Worm (Caenorhabditis elegans): Measurements from ENCODE around the gene glr-1.

glr-1 gene

DNA sequence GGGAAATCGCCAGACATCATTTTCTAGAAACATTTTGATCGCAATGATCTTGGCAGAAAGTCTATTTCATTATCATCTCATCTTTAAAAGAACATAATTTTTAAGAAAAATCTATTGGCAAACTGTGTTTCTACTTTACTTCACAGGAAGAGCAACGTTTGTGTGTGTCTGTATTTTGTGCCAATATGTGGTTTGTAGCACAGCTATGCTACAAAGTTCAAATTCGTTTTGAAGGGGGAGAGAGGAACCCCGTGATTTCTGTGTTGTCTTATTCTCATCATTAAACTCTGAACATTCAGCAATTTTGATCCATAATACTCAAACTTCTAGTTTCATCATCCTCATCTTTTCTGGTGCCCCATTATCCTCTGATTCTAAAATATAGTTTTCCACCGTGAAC lies 36.7 kb downstream of the glr-1 start:
- TF ChIP-seq eyg-1 (tag; optimal IDR thresholded peaks at IDR 0.05) (no peak), elt-4 (tag; optimal IDR thresholded peaks at IDR 0.05) (no peak), fkh-6 (tag; optimal IDR thresholded peaks at IDR 0.05) (no peak), gmeb-2 (tag; optimal IDR thresholded peaks at IDR 0.05) (no peak), pat-9 (tag; optimal IDR thresholded peaks at IDR 0.05) (no peak), nhr-11 (tag; optimal IDR thresholded peaks at IDR 0.05) (no peak), nhr-232 (tag; optimal IDR thresholded peaks at IDR 0.05) (no peak), pha-2 (tag; optimal IDR thresholded peaks at IDR 0.05) (no peak), ceh-30 (tag; optimal IDR thresholded peaks at IDR 0.05) (no peak), hlh-13 (GFP tag; optimal IDR thresholded peaks at IDR 0.05) (no peak), mec-3 (tag; optimal IDR thresholded peaks at IDR 0.05; ENCODE audit: borderline replicate concordance) (no peak), unc-3 (GFP tag; conservative IDR thresholded peaks at IDR 0.05) (no peak), unc-3 (tag; optimal IDR thresholded peaks at IDR 0.05) (no peak)

DNA sequence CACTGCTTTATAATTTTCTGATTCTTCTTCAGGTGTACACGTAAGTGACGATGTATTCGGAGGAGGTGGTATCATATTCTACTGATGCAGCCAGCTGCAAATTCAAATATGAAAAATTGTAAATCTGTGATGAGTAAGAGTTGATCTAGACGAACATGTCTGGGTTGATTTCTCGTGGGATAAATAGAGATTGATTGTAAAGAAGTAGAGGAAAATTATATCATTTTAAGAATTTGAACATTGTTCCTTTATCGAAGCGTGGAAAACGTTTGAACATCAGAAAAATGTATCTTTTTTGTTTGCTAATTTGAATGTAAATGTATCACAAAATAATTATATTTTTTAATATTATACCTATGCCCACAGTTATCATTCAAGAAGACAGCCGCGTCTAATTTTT lies 42.9 kb downstream of the glr-1 start, which contains the start of gene ZC21.6:
Gene ZC21.6 (minus strand): TSS at position 101 of the 400 bp plus-strand sequence.
- TF ChIP-seq fax-1 (tag; optimal IDR thresholded peaks at IDR 0.05) = no peak
- no peak for TF ChIP-seq pax-1 (tag; optimal IDR thresholded peaks at IDR 0.05)
- no peak for TF ChIP-seq ceh-24 (tag; optimal IDR thresholded peaks at IDR 0.05)
- TF ChIP-seq nhr-11 (tag; optimal IDR thresholded peaks at IDR 0.05) = no peak
- TF ChIP-seq ceh-9 (tag; optimal IDR thresholded peaks at IDR 0.05) = no peak
- no peak for TF ChIP-seq T23F11.4 (GFP tag; optimal IDR thresholded peaks at IDR 0.05)
- no peak for TF ChIP-seq fkh-6 (tag; optimal IDR thresholded peaks at IDR 0.05)
- TF ChIP-seq pat-9 (tag; optimal IDR thresholded peaks at IDR 0.05) = no peak
- no peak for TF ChIP-seq sdc-2 (tag; optimal IDR thresholded peaks at IDR 0.05)
- no peak for TF ChIP-seq sox-2 (GFP tag; IDR thresholded peaks at IDR 0.05)
- TF ChIP-seq lim-6 (tag; optimal IDR thresholded peaks at IDR 0.05) = no peak
- TF ChIP-seq elt-4 (tag; optimal IDR thresholded peaks at IDR 0.05) = no peak
- TF ChIP-seq K02D7.2 (tag; optimal IDR thresholded peaks at IDR 0.05) = no peak
- no peak for TF ChIP-seq Y22D7AL.16 (tag; optimal IDR thresholded peaks at IDR 0.05)
- no peak for TF ChIP-seq unc-42 (tag; optimal IDR thresholded peaks at IDR 0.05)

DNA sequence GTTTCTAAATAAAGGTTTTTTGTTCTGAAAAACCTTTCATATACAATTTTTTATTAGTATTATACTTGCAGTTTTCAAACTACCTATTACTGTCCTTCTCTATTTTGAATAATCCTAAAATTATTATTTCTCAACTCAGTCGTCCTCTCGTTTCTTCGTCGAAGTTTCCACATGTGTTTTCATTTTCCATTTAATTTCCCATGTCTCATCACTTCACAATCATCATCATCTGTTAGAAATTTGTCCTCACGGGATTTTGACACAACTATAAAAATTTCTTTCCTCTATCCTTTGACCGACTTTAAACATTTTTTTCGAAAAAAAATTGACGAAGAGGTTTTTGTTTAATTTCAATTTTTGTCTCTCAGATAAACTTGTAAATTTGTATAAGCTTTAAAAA lies 53.0 kb downstream of the glr-1 start:
- TF ChIP-seq lin-11 (tag; optimal IDR thresholded peaks at IDR 0.05) (no peak), ref-2 (tag; optimal IDR thresholded peaks at IDR 0.05) (no peak), ceh-19 (GFP tag; optimal IDR thresholded peaks at IDR 0.05) (no peak), ztf-16 (tag; optimal IDR thresholded peaks at IDR 0.05) (no peak), ceh-2 (tag; optimal IDR thresholded peaks at IDR 0.05) (no peak), fkh-10 (GFP tag; optimal IDR thresholded peaks at IDR 0.05) (no peak), fax-1 (tag; optimal IDR thresholded peaks at IDR 0.05) (no peak), eyg-1 (tag; optimal IDR thresholded peaks at IDR 0.05) (no peak), hlh-15 (tag; optimal IDR thresholded peaks at IDR 0.05) (no peak), Y22D7AL.16 (tag; optimal IDR thresholded peaks at IDR 0.05) (no peak), hlh-13 (GFP tag; optimal IDR thresholded peaks at IDR 0.05) (no peak), ceh-48 (tag; optimal IDR thresholded peaks at IDR 0.05) (no peak)

DNA sequence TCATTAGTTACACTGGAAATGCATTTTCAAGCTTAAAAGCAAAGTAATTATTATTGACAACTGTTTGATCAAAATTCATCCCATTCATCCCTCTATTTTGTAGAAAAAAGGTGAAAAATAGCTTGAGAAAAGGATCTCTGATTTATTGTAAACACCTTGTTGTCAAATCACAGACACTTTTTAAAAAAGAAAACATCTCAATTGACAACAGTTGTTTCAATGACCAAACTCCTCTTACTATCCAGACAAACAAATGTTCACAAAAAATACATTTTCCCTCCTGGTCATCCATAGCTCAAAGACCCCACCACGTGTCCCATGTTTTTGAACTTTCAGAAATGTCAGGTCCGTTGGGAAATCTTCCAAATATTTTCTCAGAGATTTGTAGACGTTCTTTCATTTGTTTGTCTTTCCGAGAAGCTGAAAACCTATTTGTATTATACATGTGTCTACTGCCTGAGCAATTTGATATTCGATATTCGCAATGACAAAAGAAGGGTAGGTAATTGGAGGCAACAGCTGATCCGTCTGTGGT lies 53.7 kb downstream of the glr-1 start, which contains the start of gene trp-1:
Gene trp-1 (plus strand): TSS at position 485 of the 535 bp plus-strand sequence.
- TF ChIP-seq nhr-232 (tag; optimal IDR thresholded peaks at IDR 0.05) (no peak), hlh-8 (tag; optimal IDR thresholded peaks at IDR 0.05) (no peak), ceh-31 (tag; optimal IDR thresholded peaks at IDR 0.05) (no peak), ceh-22 (tag; optimal IDR thresholded peaks at IDR 0.05) (no peak), ceh-19 (GFP tag; optimal IDR thresholded peaks at IDR 0.05) (no peak), dmd-4 (tag; optimal IDR thresholded peaks at IDR 0.05; ENCODE audit: borderline replicate concordance) (no peak), ceh-24 (tag; optimal IDR thresholded peaks at IDR 0.05) (no peak), pat-9 (tag; optimal IDR thresholded peaks at IDR 0.05) (no peak), zip-5 (tag; optimal IDR thresholded peaks at IDR 0.05) (no peak), K09A11.1 (tag; optimal IDR thresholded peaks at IDR 0.05; ENCODE audit: insufficient read depth) (no peak), che-1 (tag; optimal IDR thresholded peaks at IDR 0.05) (no peak), ceh-2 (tag; optimal IDR thresholded peaks at IDR 0.05) (no peak), ttx-3 (tag; optimal IDR thresholded peaks at IDR 0.05) (no peak)
